Worm (Caenorhabditis elegans) whole organism, late embryonic: ENCODE results near the gene C18H9.6.

Source experiments
- K09A11.1 ChIP-seq: sonication (generic microtip); optimal IDR thresholded peaks from 2 replicates; lab custom pipeline; 2017; ENCODE audit warnings: antibody characterized with exemption, mild to moderate bottlenecking, missing genetic modification characterization, missing compliant biosample characterization; ENCODE audit not compliant: insufficient read depth
- T23F11.4 ChIP-seq: fragments of 200-800 bp; sonication (Bioruptor generic); optimal IDR thresholded peaks from 2 replicates; lab custom pipeline; 2018; ENCODE audit warnings: mild to moderate bottlenecking, missing genetic modification characterization, missing compliant biosample characterization
- ahr-1 ChIP-seq: sonication (generic microtip); optimal IDR thresholded peaks from 2 replicates; lab custom pipeline; 2016; ENCODE audit warnings: missing genetic modification characterization, missing compliant biosample characterization
- ama-1 ChIP-seq: fragments of 150-350 bp; optimal IDR thresholded peaks from 2 replicates; lab custom pipeline; 2014
- ceh-18 ChIP-seq: sonication (generic microtip); optimal IDR thresholded peaks from 2 replicates; lab custom pipeline; 2016; ENCODE audit warnings: missing genetic modification characterization, missing compliant biosample characterization
- ceh-19 ChIP-seq: fragments of 200-800 bp; sonication (Bioruptor generic); optimal IDR thresholded peaks from 2 replicates; lab custom pipeline; 2018; ENCODE audit warnings: mild to moderate bottlenecking, missing genetic modification characterization, missing compliant biosample characterization
- ceh-2 ChIP-seq: sonication (generic microtip); optimal IDR thresholded peaks from 2 replicates; lab custom pipeline; 2016; ENCODE audit warnings: missing genotype, missing genetic modification characterization, missing compliant biosample characterization
- ceh-30 ChIP-seq: fragments of 150-350 bp; optimal IDR thresholded peaks from 2 replicates; lab custom pipeline; 2014; ENCODE audit warnings: missing biosample characterization, missing genetic modification characterization
- ceh-34 ChIP-seq: sonication (generic microtip); optimal IDR thresholded peaks from 2 replicates; lab custom pipeline; 2016; ENCODE audit warnings: mild to moderate bottlenecking, missing genetic modification characterization, missing compliant biosample characterization
- ceh-45 ChIP-seq: fragments of 200-800 bp; sonication (Bioruptor generic); IDR thresholded peaks from 2 replicates; pipeline ENCODE4 v1.3.6; 2022; ENCODE audit warnings: missing genetic modification reagents, missing genetic modification characterization, missing compliant biosample characterization
- ets-4 ChIP-seq: sonication (generic microtip); optimal IDR thresholded peaks from 2 replicates; lab custom pipeline; 2016; ENCODE audit warnings: missing genetic modification characterization, missing compliant biosample characterization
- eyg-1 ChIP-seq: sonication (generic microtip); optimal IDR thresholded peaks from 2 replicates; lab custom pipeline; 2016; ENCODE audit warnings: missing genotype, missing genetic modification characterization, missing compliant biosample characterization
- fax-1 ChIP-seq: sonication (generic microtip); optimal IDR thresholded peaks from 2 replicates; lab custom pipeline; 2016; ENCODE audit warnings: missing genotype, missing genetic modification characterization, missing compliant biosample characterization
- fkh-10 ChIP-seq: fragments of 150-350 bp; optimal IDR thresholded peaks from 2 replicates; lab custom pipeline; 2014; ENCODE audit warnings: missing biosample characterization, missing genetic modification reagents, missing genetic modification characterization
- hlh-15 ChIP-seq: sonication (generic microtip); optimal IDR thresholded peaks from 2 replicates; lab custom pipeline; 2016; ENCODE audit warnings: missing genetic modification characterization, missing compliant biosample characterization
- hlh-30 ChIP-seq: sonication (generic microtip); optimal IDR thresholded peaks from 2 replicates; lab custom pipeline; 2017; ENCODE audit warnings: antibody characterized with exemption, missing genetic modification characterization, missing compliant biosample characterization; ENCODE audit not compliant: insufficient read depth
- hlh-8 ChIP-seq: sonication (generic microtip); optimal IDR thresholded peaks from 2 replicates; lab custom pipeline; 2016; ENCODE audit warnings: missing genotype, missing genetic modification characterization, missing compliant biosample characterization
- lin-11 ChIP-seq: fragments of 200-800 bp; sonication (Bioruptor generic); optimal IDR thresholded peaks from 2 replicates; lab custom pipeline; 2018; ENCODE audit warnings: mild to moderate bottlenecking, missing genetic modification characterization, missing compliant biosample characterization
- madf-2 ChIP-seq: sonication (generic microtip); optimal IDR thresholded peaks from 2 replicates; lab custom pipeline; 2017; ENCODE audit warnings: missing genetic modification characterization, missing compliant biosample characterization
- nfya-1 ChIP-seq: sonication (generic microtip); optimal IDR thresholded peaks from 2 replicates; lab custom pipeline; 2017; ENCODE audit warnings: missing genetic modification characterization, mild to moderate bottlenecking, missing compliant biosample characterization, antibody characterized with exemption, moderate library complexity
- nhr-11 ChIP-seq: fragments of 150-350 bp; optimal IDR thresholded peaks from 2 replicates; lab custom pipeline; 2014; ENCODE audit warnings: missing biosample characterization, missing genetic modification characterization
- npax-4 ChIP-seq: sonication (generic microtip); optimal IDR thresholded peaks from 2 replicates; lab custom pipeline; 2016; ENCODE audit warnings: missing genetic modification characterization, missing compliant biosample characterization
- odd-2 ChIP-seq: sonication (generic microtip); optimal IDR thresholded peaks from 2 replicates; lab custom pipeline; 2017; ENCODE audit warnings: antibody characterized with exemption, mild to moderate bottlenecking, missing genetic modification characterization, missing compliant biosample characterization
- pag-3 ChIP-seq: sonication (generic microtip); optimal IDR thresholded peaks from 2 replicates; lab custom pipeline; 2016; ENCODE audit warnings: missing compliant biosample characterization, missing genetic modification characterization, borderline replicate concordance
- pat-9 ChIP-seq: fragments of 200-800 bp; sonication (Bioruptor generic); optimal IDR thresholded peaks from 2 replicates; lab custom pipeline; 2018; ENCODE audit warnings: mild to moderate bottlenecking, missing genetic modification characterization, moderate library complexity, missing compliant biosample characterization
- pax-1 ChIP-seq: fragments of 150-350 bp; optimal IDR thresholded peaks from 2 replicates; lab custom pipeline; 2014; ENCODE audit warnings: missing biosample characterization, missing genetic modification characterization
- pha-4 ChIP-seq: fragments of 150-350 bp; optimal IDR thresholded peaks from 2 replicates; lab custom pipeline; 2018; ENCODE audit warnings: missing biosample characterization, missing genetic modification reagents, missing genetic modification characterization
- pros-1 ChIP-seq: fragments of 150-350 bp; optimal IDR thresholded peaks from 2 replicates; lab custom pipeline; 2014; ENCODE audit warnings: missing biosample characterization, missing genetic modification reagents, missing genetic modification characterization
- rnt-1 ChIP-seq: sonication (generic microtip); optimal IDR thresholded peaks from 2 replicates; lab custom pipeline; 2016; ENCODE audit warnings: missing genetic modification characterization, missing compliant biosample characterization
- sdc-2 ChIP-seq: sonication (generic microtip); optimal IDR thresholded peaks from 2 replicates; lab custom pipeline; 2016; ENCODE audit warnings: missing genotype, missing genetic modification characterization, missing compliant biosample characterization
- syd-9 ChIP-seq: sonication (generic microtip); optimal IDR thresholded peaks from 2 replicates; lab custom pipeline; 2016; ENCODE audit warnings: mild to moderate bottlenecking, missing genetic modification characterization, moderate library complexity, missing compliant biosample characterization
- tbx-2 ChIP-seq: sonication (generic microtip); optimal IDR thresholded peaks from 2 replicates; lab custom pipeline; 2016; ENCODE audit warnings: missing genetic modification characterization, missing compliant biosample characterization
- tbx-7 ChIP-seq: sonication (generic microtip); optimal IDR thresholded peaks from 2 replicates; lab custom pipeline; 2016; ENCODE audit warnings: missing genotype, missing genetic modification characterization, missing compliant biosample characterization
- ttx-3 ChIP-seq: sonication (generic microtip); optimal IDR thresholded peaks from 2 replicates; lab custom pipeline; 2016; ENCODE audit warnings: missing genetic modification reagents, missing genetic modification characterization, missing compliant biosample characterization
- unc-42 ChIP-seq: sonication (generic microtip); optimal IDR thresholded peaks from 2 replicates; lab custom pipeline; 2016; ENCODE audit warnings: missing genotype, missing genetic modification characterization, missing compliant biosample characterization
- unc-86 ChIP-seq: sonication (generic microtip); optimal IDR thresholded peaks from 2 replicates; lab custom pipeline; 2016; ENCODE audit warnings: missing genetic modification characterization, missing compliant biosample characterization
- ztf-16 ChIP-seq: sonication (generic microtip); optimal IDR thresholded peaks from 2 replicates; lab custom pipeline; 2017; ENCODE audit warnings: missing genetic modification characterization, missing compliant biosample characterization

The C18H9.6 gene

DNA sequence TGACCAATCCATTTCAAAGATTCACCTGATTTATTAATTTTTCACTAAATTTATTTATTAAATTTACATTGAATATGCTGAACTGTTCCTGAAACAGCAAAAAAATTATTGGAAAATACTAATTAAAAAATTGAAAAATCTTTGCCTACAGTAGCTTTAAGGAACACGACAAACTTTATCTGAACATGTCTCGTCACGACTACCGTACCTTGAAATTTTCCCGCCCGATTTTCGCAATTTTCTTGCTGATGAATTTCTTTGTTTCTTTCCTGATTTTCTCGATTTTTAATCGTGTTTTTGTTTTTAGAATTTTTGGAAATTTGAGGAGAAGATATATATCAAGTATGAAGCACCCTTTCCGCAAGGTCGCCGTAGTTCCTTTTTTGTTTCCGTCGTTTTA, 18.5 kb downstream of the C18H9.6 start:
- TF ChIP-seq K09A11.1 (no peak), unc-42 (tag; lab: Kevin White, UChicago) (no peak), hlh-30 (no peak), npax-4 (no peak), tbx-7 (tag; lab: Kevin White, UChicago) (no peak), pax-1 (tag; lab: Kevin White, UChicago) (no peak), pros-1 (tag; lab: Kevin White, UChicago) (no peak), ceh-18 (tag; lab: Kevin White, UChicago) (no peak), rnt-1 (tag; lab: Kevin White, UChicago) (no peak)
- TF ChIP-seq, all 69 proteins: peak for 0

DNA sequence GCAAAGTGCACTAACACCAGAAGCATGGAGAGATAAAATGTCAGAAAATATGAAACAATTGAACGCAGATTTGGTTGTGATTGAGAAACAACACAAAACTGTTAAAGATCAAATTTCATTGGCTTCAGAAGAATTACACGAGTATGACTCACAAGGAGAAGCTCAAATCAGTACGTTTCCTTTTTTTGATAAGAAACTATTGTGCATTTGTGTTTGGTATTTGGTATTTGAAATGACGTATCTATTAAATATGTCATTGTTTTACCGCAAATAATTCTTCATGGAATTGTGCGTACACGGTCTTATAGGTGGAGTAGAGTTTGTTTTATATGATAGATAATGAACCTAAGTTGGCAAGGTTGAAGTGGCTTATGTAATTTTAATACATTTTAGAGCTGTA, 19.9 kb downstream of the C18H9.6 start:
- TF ChIP-seq ceh-19 (GFP tag; lab: Kevin White, UChicago) (no peak), odd-2 (no peak), pha-4 (tag; lab: Kevin White, UChicago) (no peak), ttx-3 (tag; lab: Kevin White, UChicago) (no peak), hlh-8 (tag; lab: Kevin White, UChicago) (no peak), ama-1 (lab: Kevin White, UChicago) (no peak)

DNA sequence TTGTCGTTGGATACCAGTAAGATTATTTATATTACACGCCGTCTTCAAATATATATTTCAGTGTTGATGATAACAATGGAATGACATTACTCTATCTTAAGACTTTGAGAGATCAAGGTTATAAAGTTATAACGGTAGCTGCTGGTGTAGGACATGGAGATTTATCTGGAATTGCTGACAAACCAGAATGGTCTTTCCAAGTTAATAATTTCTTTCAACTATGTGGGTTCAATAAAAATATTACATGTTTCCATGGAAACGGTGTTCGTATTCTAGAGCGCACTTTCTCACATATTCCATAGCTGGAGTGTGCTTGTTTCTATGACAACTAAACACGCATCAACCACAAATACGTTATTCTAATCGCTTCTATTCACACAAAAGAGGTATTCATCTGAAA, 21.7 kb downstream of the C18H9.6 start, which contains the start of gene ift-74:
TSS of gene ift-74 (plus strand) at position 301 of the 400 bp plus-strand sequence.
- TF ChIP-seq pag-3 (tag; lab: Kevin White, UChicago): no peak
- no peak for TF ChIP-seq ceh-2 (tag; lab: Kevin White, UChicago)
- no peak for TF ChIP-seq odd-2
- TF ChIP-seq pha-4 (tag; lab: Kevin White, UChicago): no peak
- no peak for TF ChIP-seq T23F11.4 (GFP tag; lab: Kevin White, UChicago)
- no peak for TF ChIP-seq unc-42 (tag; lab: Kevin White, UChicago)
- TF ChIP-seq nhr-11 (tag; lab: Kevin White, UChicago): no peak
- TF ChIP-seq ztf-16 (tag; lab: Kevin White, UChicago): no peak
- TF ChIP-seq fkh-10 (GFP tag; lab: Kevin White, UChicago): no peak
- no peak for TF ChIP-seq nfya-1
- no peak for TF ChIP-seq hlh-15 (tag; lab: Kevin White, UChicago)
- no peak for TF ChIP-seq tbx-7 (tag; lab: Kevin White, UChicago)

DNA sequence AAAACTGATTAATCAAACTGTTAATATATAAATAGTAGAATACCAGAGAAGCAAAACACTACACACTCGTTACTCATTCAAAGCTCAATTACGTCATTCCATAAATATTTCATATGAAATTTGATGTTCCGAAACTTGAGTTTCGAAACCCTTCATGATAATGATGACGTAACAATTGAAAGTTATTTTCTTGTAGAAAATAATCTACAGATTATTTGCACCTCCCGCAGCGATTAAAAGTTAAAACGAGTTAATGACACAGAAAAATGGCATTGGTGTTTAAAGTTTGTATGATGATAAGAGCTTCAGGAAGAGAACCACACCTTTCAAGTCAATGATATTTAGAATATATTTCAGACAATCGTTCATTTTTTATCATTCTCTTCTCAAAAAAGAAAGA, 27.5 kb downstream of the C18H9.6 start, which contains the start of gene H43E16.1:
TSS of gene H43E16.1 (plus strand) at position 375 of the 400 bp plus-strand sequence.
- TF ChIP-seq ceh-30 (tag; lab: Kevin White, UChicago) (no peak), pag-3 (tag; lab: Kevin White, UChicago) (no peak), ttx-3 (tag; lab: Kevin White, UChicago) (no peak), sdc-2 (tag; lab: Kevin White, UChicago) (no peak), ets-4 (tag; lab: Kevin White, UChicago) (no peak), unc-86 (tag; lab: Kevin White, UChicago) (no peak), pat-9 (no peak), ceh-18 (tag; lab: Kevin White, UChicago) (no peak), nfya-1 (no peak), ceh-45 (GFP tag; lab: Robert Waterston, UW) (no peak), fax-1 (tag; lab: Kevin White, UChicago) (no peak), pax-1 (tag; lab: Kevin White, UChicago) (no peak)
- TF ChIP-seq, all 69 proteins: peak for 0

DNA sequence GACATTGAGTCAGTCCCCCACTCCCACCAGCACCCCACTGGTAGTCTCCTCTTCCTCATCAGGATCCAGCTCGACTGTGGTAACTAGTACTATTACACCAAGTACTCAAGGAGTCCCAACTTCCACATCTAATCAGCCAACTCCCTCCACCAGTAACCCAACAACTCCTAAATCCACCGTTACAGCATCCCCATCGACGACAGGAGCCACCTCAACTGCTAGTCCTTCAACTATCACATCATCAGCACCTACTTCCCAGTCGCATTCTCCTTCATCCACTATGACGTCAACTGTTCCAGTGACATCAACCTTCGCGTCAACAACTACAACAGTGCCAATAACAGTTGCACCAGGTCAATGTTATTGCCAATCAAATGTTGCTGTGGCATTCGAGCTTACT, 32.9 kb downstream of the C18H9.6 start:
- TF ChIP-seq pat-9 (no peak), pag-3 (tag; lab: Kevin White, UChicago) (no peak), eyg-1 (tag; lab: Kevin White, UChicago) (no peak), lin-11 (tag; lab: Kevin White, UChicago) (no peak), madf-2 (tag; lab: Kevin White, UChicago) (no peak), syd-9 (tag; lab: Kevin White, UChicago) (no peak), unc-42 (tag; lab: Kevin White, UChicago) (no peak), tbx-2 (tag; lab: Kevin White, UChicago) (no peak), K09A11.1 (no peak), odd-2 (no peak), nhr-11 (tag; lab: Kevin White, UChicago) (no peak), ahr-1 (tag; lab: Kevin White, UChicago) (no peak), ets-4 (tag; lab: Kevin White, UChicago) (no peak), fkh-10 (GFP tag; lab: Kevin White, UChicago) (no peak), ceh-34 (tag; lab: Kevin White, UChicago) (no peak)
